Fruit fly (Drosophila melanogaster): ENCODE results near the gene g.

Gene g

dm6 chrX:13699666-13700065 is 36.4 kb downstream of the g start:
- TF ChIP-seq CG10348 (GFP tag; IDR thresholded peaks at IDR 0.05), result no peak
- no peak for TF ChIP-seq CG32121 (GFP tag; IDR thresholded peaks at IDR 0.05)
- no peak for TF ChIP-seq CG17806 (tag; optimal IDR thresholded peaks at IDR 0.05)
- TF ChIP-seq Pif1B (GFP tag; optimal IDR thresholded peaks at IDR 0.05), result no peak
- TF ChIP-seq EcR (GFP tag; optimal IDR thresholded peaks at IDR 0.05), result no peak
- no peak for TF ChIP-seq CG8159 (tag; optimal IDR thresholded peaks at IDR 0.05)
- no peak for TF ChIP-seq CG14655 (GFP tag; optimal IDR thresholded peaks at IDR 0.05)
- TF ChIP-seq Snoo (tag; optimal IDR thresholded peaks at IDR 0.05), result no peak
- no peak for TF ChIP-seq CG34367 (tag; optimal IDR thresholded peaks at IDR 0.05)
- no peak for TF ChIP-seq Pif1A (GFP tag; optimal IDR thresholded peaks at IDR 0.05)
- no peak for TF ChIP-seq D1 (tag; optimal IDR thresholded peaks at IDR 0.05)
- no peak for TF ChIP-seq CG4496 (GFP tag; IDR thresholded peaks at IDR 0.05)
- TF ChIP-seq CG15710 (tag; optimal IDR thresholded peaks at IDR 0.05), result no peak
- no peak for TF ChIP-seq rn (GFP tag; IDR thresholded peaks at IDR 0.05)
- no peak for TF ChIP-seq CG13204 (GFP tag; optimal IDR thresholded peaks at IDR 0.05)

- no peak for TF ChIP-seq gl (tag; optimal IDR thresholded peaks at IDR 0.05)
- TF ChIP-seq CG12605 (GFP tag; IDR thresholded peaks at IDR 0.05), result no peak
- no peak for TF ChIP-seq CG17806 (tag; optimal IDR thresholded peaks at IDR 0.05)
- TF ChIP-seq CG8159 (tag; optimal IDR thresholded peaks at IDR 0.05), result no peak
- peak; percentile 15 for TF ChIP-seq CG14655 (GFP tag; optimal IDR thresholded peaks at IDR 0.05)
- TF ChIP-seq CG32121 (GFP tag; IDR thresholded peaks at IDR 0.05), result 0 out of 2 replicates have a peak, but pooled peaks have one; percentile 19
- peak; percentile 63; the same call in 1 of the 3 replicates for TF ChIP-seq CG4496 (GFP tag; IDR thresholded peaks at IDR 0.05)
- TF ChIP-seq fd96Ca (GFP tag; IDR thresholded peaks at IDR 0.05), result no peak
- no peak for TF ChIP-seq D1 (tag; optimal IDR thresholded peaks at IDR 0.05)
- TF ChIP-seq CG9948 (tag; optimal IDR thresholded peaks at IDR 0.05), result no peak
- TF ChIP-seq CG8301 (tag; optimal IDR thresholded peaks at IDR 0.05), result peak; percentile 8
- TF ChIP-seq rn (GFP tag; IDR thresholded peaks at IDR 0.05), result no peak
- no peak for TF ChIP-seq Pif1A (GFP tag; optimal IDR thresholded peaks at IDR 0.05)
- TF ChIP-seq Pif1B (GFP tag; optimal IDR thresholded peaks at IDR 0.05), result no peak
- TF ChIP-seq Ets98B (GFP tag; IDR thresholded peaks at IDR 0.05), result peak; percentile 43; the same call in 1 of the 2 replicates
- TF ChIP-seq CG15710 (tag; optimal IDR thresholded peaks at IDR 0.05), result no peak
- TF ChIP-seq Snoo (tag; optimal IDR thresholded peaks at IDR 0.05), result no peak
- no peak for TF ChIP-seq CG34367 (tag; optimal IDR thresholded peaks at IDR 0.05)
Measured at dm6 chrX:13698717-13699427, 37.2 kb downstream of the g start.

dm6 chrX:13691992-13692391 is 44.1 kb downstream of the g start, which contains the start of gene Nna1:
Nna1 (plus strand) TSS chrX:13692292.
- TF ChIP-seq rn (GFP tag; IDR thresholded peaks at IDR 0.05), result no peak
- TF ChIP-seq CG8159 (tag; optimal IDR thresholded peaks at IDR 0.05), result no peak
- TF ChIP-seq fd96Ca (GFP tag; IDR thresholded peaks at IDR 0.05), result no peak
- no peak for TF ChIP-seq CG8301 (tag; optimal IDR thresholded peaks at IDR 0.05)
- TF ChIP-seq CG4496 (GFP tag; IDR thresholded peaks at IDR 0.05), result no peak

- TF ChIP-seq rn (GFP tag; IDR thresholded peaks at IDR 0.05) (no peak), CG8301 (tag; optimal IDR thresholded peaks at IDR 0.05) (no peak), CG15710 (tag; optimal IDR thresholded peaks at IDR 0.05) (no peak), Pif1B (GFP tag; optimal IDR thresholded peaks at IDR 0.05) (no peak), fd96Ca (GFP tag; IDR thresholded peaks at IDR 0.05) (no peak), CG9948 (tag; optimal IDR thresholded peaks at IDR 0.05) (no peak), EcR (GFP tag; optimal IDR thresholded peaks at IDR 0.05) (no peak), CG14655 (GFP tag; optimal IDR thresholded peaks at IDR 0.05) (no peak), CG13204 (GFP tag; optimal IDR thresholded peaks at IDR 0.05) (no peak), Ets98B (GFP tag; IDR thresholded peaks at IDR 0.05) (no peak), CG34367 (tag; optimal IDR thresholded peaks at IDR 0.05) (no peak), CG10348 (GFP tag; IDR thresholded peaks at IDR 0.05) (no peak), CG4496 (GFP tag; IDR thresholded peaks at IDR 0.05) (no peak), CG12605 (GFP tag; IDR thresholded peaks at IDR 0.05) (no peak)
Measured at dm6 chrX:13682652-13683051, 53.4 kb downstream of the g start, which contains the start of gene CG11158. CG11158 (plus strand) TSS chrX:13682952.

dm6 chrX:13681906-13682305 is 54.2 kb downstream of the g start:
- TF ChIP-seq D1 (tag; optimal IDR thresholded peaks at IDR 0.05), result no peak
- TF ChIP-seq rn (GFP tag; IDR thresholded peaks at IDR 0.05), result no peak
- no peak for TF ChIP-seq Pif1A (GFP tag; optimal IDR thresholded peaks at IDR 0.05)
- no peak for TF ChIP-seq Ets98B (GFP tag; IDR thresholded peaks at IDR 0.05)
- TF ChIP-seq CG13204 (GFP tag; optimal IDR thresholded peaks at IDR 0.05), result no peak
- no peak for TF ChIP-seq CG10348 (GFP tag; IDR thresholded peaks at IDR 0.05)
- no peak for TF ChIP-seq CG8159 (tag; optimal IDR thresholded peaks at IDR 0.05)
- TF ChIP-seq CG8301 (tag; optimal IDR thresholded peaks at IDR 0.05), result no peak
- TF ChIP-seq Snoo (tag; optimal IDR thresholded peaks at IDR 0.05), result no peak
- no peak for TF ChIP-seq CG15710 (tag; optimal IDR thresholded peaks at IDR 0.05)
- TF ChIP-seq CG32121 (GFP tag; IDR thresholded peaks at IDR 0.05), result no peak
- TF ChIP-seq CG12605 (GFP tag; IDR thresholded peaks at IDR 0.05), result no peak
- TF ChIP-seq Pif1B (GFP tag; optimal IDR thresholded peaks at IDR 0.05), result no peak
- no peak for TF ChIP-seq fd96Ca (GFP tag; IDR thresholded peaks at IDR 0.05)
- TF ChIP-seq gl (tag; optimal IDR thresholded peaks at IDR 0.05), result no peak

dm6 chrX:13680262-13680661 is 55.8 kb downstream of the g start, which contains the start of gene CG12177:
CG12177 (minus strand) TSS chrX:13680500.
- no peak for TF ChIP-seq CG15710 (tag; optimal IDR thresholded peaks at IDR 0.05)
- no peak for TF ChIP-seq CG9948 (tag; optimal IDR thresholded peaks at IDR 0.05)
- TF ChIP-seq Pif1B (GFP tag; optimal IDR thresholded peaks at IDR 0.05), result no peak
- no peak for TF ChIP-seq rn (GFP tag; IDR thresholded peaks at IDR 0.05)
- TF ChIP-seq CG13204 (GFP tag; optimal IDR thresholded peaks at IDR 0.05), result no peak
- no peak for TF ChIP-seq fd96Ca (GFP tag; IDR thresholded peaks at IDR 0.05)
- no peak for TF ChIP-seq CG34367 (tag; optimal IDR thresholded peaks at IDR 0.05)
- no peak for TF ChIP-seq CG14655 (GFP tag; optimal IDR thresholded peaks at IDR 0.05)
- no peak for TF ChIP-seq CG17806 (tag; optimal IDR thresholded peaks at IDR 0.05)
- no peak for TF ChIP-seq gl (tag; optimal IDR thresholded peaks at IDR 0.05)
- TF ChIP-seq CG10348 (GFP tag; IDR thresholded peaks at IDR 0.05), result no peak
- TF ChIP-seq CG32121 (GFP tag; IDR thresholded peaks at IDR 0.05), result no peak
- no peak for TF ChIP-seq Pif1A (GFP tag; optimal IDR thresholded peaks at IDR 0.05)
- no peak for TF ChIP-seq CG8159 (tag; optimal IDR thresholded peaks at IDR 0.05)
- no peak for TF ChIP-seq EcR (GFP tag; optimal IDR thresholded peaks at IDR 0.05)
- TF ChIP-seq Snoo (tag; optimal IDR thresholded peaks at IDR 0.05), result no peak
- TF ChIP-seq Ets98B (GFP tag; IDR thresholded peaks at IDR 0.05), result no peak
- no peak; the same call in 1 of the 2 replicates for TF ChIP-seq CG12605 (GFP tag; IDR thresholded peaks at IDR 0.05)
- TF ChIP-seq CG8301 (tag; optimal IDR thresholded peaks at IDR 0.05), result no peak
